Fruit fly (Drosophila melanogaster): ENCODE data around the gene CG15764.
A peak's percentile ranks its signal among the peaks of the same experiment; 100 is the strongest.

CG15764 gene

DNA sequence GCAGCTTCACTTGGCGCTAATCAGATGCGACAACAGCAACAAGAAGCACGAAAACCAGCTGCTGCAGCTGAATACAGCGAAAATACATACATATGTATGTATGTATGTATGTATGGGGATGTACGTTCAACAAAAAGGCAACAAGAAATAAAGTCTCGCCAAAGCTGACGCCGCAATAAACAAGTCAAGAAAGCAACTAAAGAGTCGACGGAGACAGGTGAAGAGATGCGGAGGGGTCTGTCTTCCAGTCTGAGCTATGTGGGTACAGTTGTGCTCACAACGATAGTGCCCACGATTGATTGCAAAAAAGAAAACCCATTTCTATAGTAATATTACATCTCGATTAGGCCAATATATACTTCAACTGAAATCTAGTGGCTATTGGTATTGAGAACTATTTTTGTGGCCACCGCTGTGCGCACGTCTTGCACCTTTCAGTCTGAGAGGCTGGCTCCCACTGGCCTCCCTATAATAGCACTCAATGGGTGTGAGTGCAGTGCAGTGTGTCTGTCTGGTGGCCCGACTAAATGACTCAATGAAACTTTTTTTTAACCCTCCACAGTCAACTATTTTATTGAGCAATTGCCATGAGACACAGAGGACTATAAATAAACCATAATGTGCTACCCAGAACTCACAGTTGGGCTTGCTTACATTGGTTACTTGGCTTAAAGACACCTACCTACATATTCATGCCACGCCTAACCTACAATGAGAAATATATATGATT lies 27.1 kb downstream of the CG15764 start:
- TF ChIP-seq Sox14 (GFP tag; optimal IDR thresholded peaks at IDR 0.05) (peak; percentile 99), CG16779 (tag; optimal IDR thresholded peaks at IDR 0.05) (peak; percentile 98), CG10631 (GFP tag; optimal IDR thresholded peaks at IDR 0.05) (peak; percentile 99), CG34406 (GFP tag; optimal IDR thresholded peaks at IDR 0.05) (peak; percentile 97), CG9139 (GFP tag; optimal IDR thresholded peaks at IDR 0.05) (peak; percentile 99), Sox102F (GFP tag; optimal IDR thresholded peaks at IDR 0.05) (peak; percentile 95), CG6854 (GFP tag; optimal IDR thresholded peaks at IDR 0.05) (peak; percentile 95), net (GFP tag; optimal IDR thresholded peaks at IDR 0.05) (peak; percentile 99), CG7368 (GFP tag; optimal IDR thresholded peaks at IDR 0.05) (peak; percentile 99), acj6 (GFP tag; optimal IDR thresholded peaks at IDR 0.05) (peak; percentile 99), salr (GFP tag; optimal IDR thresholded peaks at IDR 0.05) (peak; percentile 98 to 99), Blimp-1 (GFP tag; optimal IDR thresholded peaks at IDR 0.05) (peak; percentile 83), achi (GFP tag; optimal IDR thresholded peaks at IDR 0.05) (peak; percentile 98), Hr4 (GFP tag; optimal IDR thresholded peaks at IDR 0.05) (peak; percentile 99), CG6276 (GFP tag; optimal IDR thresholded peaks at IDR 0.05) (peak; percentile 98), topi (GFP tag; optimal IDR thresholded peaks at IDR 0.05) (peak; percentile 97), Smox (GFP tag; optimal IDR thresholded peaks at IDR 0.05) (peak; percentile 94), CG1621 (tag; optimal IDR thresholded peaks at IDR 0.05) (peak; percentile 99), Eip93F (GFP tag; optimal IDR thresholded peaks at IDR 0.05) (peak; percentile 63), CG10669 (GFP tag; optimal IDR thresholded peaks at IDR 0.05) (peak; percentile 99), CG11294 (GFP tag; IDR thresholded peaks at IDR 0.05) (peak; percentile 97), fkh (GFP tag; optimal IDR thresholded peaks at IDR 0.05) (peak; percentile 1), dac (GFP tag; optimal IDR thresholded peaks at IDR 0.05) (peak; percentile 98), CG15336 (GFP tag; IDR thresholded peaks at IDR 0.05) (peak; percentile 99), CG6808 (GFP tag; optimal IDR thresholded peaks at IDR 0.05) (peak; percentile 99), Lpt (GFP tag; optimal IDR thresholded peaks at IDR 0.05) (peak; percentile 99), CG11762 (GFP tag; optimal IDR thresholded peaks at IDR 0.05; ENCODE audit: insufficient read depth) (peak; percentile 99), pdm3 (GFP tag; optimal IDR thresholded peaks at IDR 0.05) (peak; percentile 99), CG6163 (GFP tag; IDR thresholded peaks at IDR 0.05) (peak; percentile 99), Eip78C (GFP tag) (peak; percentile 100), cyc (GFP tag; optimal IDR thresholded peaks at IDR 0.05) (peak; percentile 98), fd85E (GFP tag; optimal IDR thresholded peaks at IDR 0.05) (peak; percentile 96), spab (GFP tag; optimal IDR thresholded peaks at IDR 0.05) (peak; percentile 99), svp (GFP tag) (peak; percentile 99), CG31627 (GFP tag; optimal IDR thresholded peaks at IDR 0.05) (peak; percentile 96), CG32006 (GFP tag; optimal IDR thresholded peaks at IDR 0.05) (peak; percentile 99), OdsH (GFP tag; optimal IDR thresholded peaks at IDR 0.05) (peak; percentile 99), Hr38 (GFP tag; optimal IDR thresholded peaks at IDR 0.05) (peak; percentile 95), CG8319 (GFP tag; optimal IDR thresholded peaks at IDR 0.05) (peak; percentile 98), CG11902 (GFP tag; optimal IDR thresholded peaks at IDR 0.05) (peak; percentile 98), ss (GFP tag; optimal IDR thresholded peaks at IDR 0.05) (peak; percentile 99 to 100), Hr39 (GFP tag; optimal IDR thresholded peaks at IDR 0.05) (peak; percentile 97), dsx (GFP tag; optimal IDR thresholded peaks at IDR 0.05; ENCODE audit: poor library complexity, severe bottlenecking) (peak; percentile 98), Sox15 (GFP tag; optimal IDR thresholded peaks at IDR 0.05) (peak; percentile 98), vri (GFP tag; optimal IDR thresholded peaks at IDR 0.05) (peak; percentile 94), Met (GFP tag; optimal IDR thresholded peaks at IDR 0.05) (peak; percentile 95), CG4318 (GFP tag; optimal IDR thresholded peaks at IDR 0.05) (peak; percentile 98), esn (GFP tag; optimal IDR thresholded peaks at IDR 0.05) (peak; percentile 96), CG3919 (GFP tag; optimal IDR thresholded peaks at IDR 0.05) (peak; percentile 99), Ets96B (tag; optimal IDR thresholded peaks at IDR 0.05) (peak; percentile 99)

Data from whole organism, prepupa.